Fruit fly (Drosophila melanogaster): ENCODE results near the gene beg.

The beg gene

dm6 chr3L:17009715-17010491 is 25.6 kb upstream of the beg start (continued):
- TF ChIP-seq CG15269 (tag; optimal IDR thresholded peaks at IDR 0.05) (peak; percentile 27), ham (GFP tag; IDR thresholded peaks at IDR 0.05) (no peak), CG8089 (GFP tag; optimal IDR thresholded peaks at IDR 0.05) (no peak), Dip2 (GFP tag; IDR thresholded peaks at IDR 0.05) (no peak), CG6854 (GFP tag; optimal IDR thresholded peaks at IDR 0.05) (peak; percentile 56), CG14860 (GFP tag; IDR thresholded peaks at IDR 0.05; ENCODE audit: partially characterized antibody) (no peak), Lpt (GFP tag; optimal IDR thresholded peaks at IDR 0.05) (no peak), HmgD (GFP tag; optimal IDR thresholded peaks at IDR 0.05) (peak; percentile 72), Myb (GFP tag; optimal IDR thresholded peaks at IDR 0.05) (peak; percentile 2), D19A (tag; optimal IDR thresholded peaks at IDR 0.05) (no peak), Atf6 (GFP tag; IDR thresholded peaks at IDR 0.05) (peak; percentile 7; the same call in 1 of the 2 replicates), odd (GFP tag; optimal IDR thresholded peaks at IDR 0.05) (peak; percentile 7), Chrac-16 (GFP tag; optimal IDR thresholded peaks at IDR 0.05) (no peak), gcm (GFP tag; optimal IDR thresholded peaks at IDR 0.05) (no peak), btn (GFP tag; optimal IDR thresholded peaks at IDR 0.05) (no peak), CG1792 (GFP tag; optimal IDR thresholded peaks at IDR 0.05) (peak; percentile 14), CG3726 (GFP tag; IDR thresholded peaks at IDR 0.05) (no peak), CG2116 (GFP tag; optimal IDR thresholded peaks at IDR 0.05) (no peak), CG10267 (tag; optimal IDR thresholded peaks at IDR 0.05) (no peak), CG4617 (GFP tag; optimal IDR thresholded peaks at IDR 0.05; ENCODE audit: borderline replicate concordance) (no peak), Scr (GFP tag; IDR thresholded peaks at IDR 0.05; ENCODE audit: partially characterized antibody) (peak; percentile 47; the same call in 1 of the 2 replicates), CG4820 (GFP tag; optimal IDR thresholded peaks at IDR 0.05) (peak; percentile 12), az2 (GFP tag; optimal IDR thresholded peaks at IDR 0.05) (no peak), tup (GFP tag; optimal IDR thresholded peaks at IDR 0.05) (no peak), oc (tag; optimal IDR thresholded peaks at IDR 0.05) (peak; percentile 51), ash1 (GFP tag; optimal IDR thresholded peaks at IDR 0.05) (peak; percentile 60), D19B (GFP tag; optimal IDR thresholded peaks at IDR 0.05) (peak; percentile 46), ro (GFP tag; IDR thresholded peaks at IDR 0.05) (no peak), tna (GFP tag; IDR thresholded peaks at IDR 0.05; ENCODE audit: partially characterized antibody) (peak; percentile 19; the same call in 1 of the 2 replicates), dysf (GFP tag; IDR thresholded peaks at IDR 0.05) (peak; percentile 30; the same call in 1 of the 3 replicates), E2f1 (GFP tag; IDR thresholded peaks at IDR 0.05) (peak; percentile 69), CG13287 (GFP tag; IDR thresholded peaks at IDR 0.05; ENCODE audit: partially characterized antibody) (peak; percentile 64), NC2β (GFP tag; optimal IDR thresholded peaks at IDR 0.05) (no peak), CG4854 (GFP tag; optimal IDR thresholded peaks at IDR 0.05) (no peak), zen2 (GFP tag; IDR thresholded peaks at IDR 0.05; ENCODE audit: partially characterized antibody) (0 out of 3 replicates have a peak, but pooled peaks have one; percentile 28), CG5180 (GFP tag; optimal IDR thresholded peaks at IDR 0.05) (peak; percentile 63), zf30C (GFP tag; optimal IDR thresholded peaks at IDR 0.05) (no peak), insv (GFP tag; optimal IDR thresholded peaks at IDR 0.05) (peak in 1 of 2 experiments; percentile 39), bowl (GFP tag; IDR thresholded peaks at IDR 0.05) (no peak), pb (GFP tag; optimal IDR thresholded peaks at IDR 0.05) (peak; percentile 56), Aef1 (GFP tag; IDR thresholded peaks at IDR 0.05) (peak; percentile 13; the same call in 1 of the 3 replicates), Jarid2 (GFP tag; optimal IDR thresholded peaks at IDR 0.05) (peak; percentile 25), CG30020 (tag; optimal IDR thresholded peaks at IDR 0.05) (no peak), dimm (GFP tag; IDR thresholded peaks at IDR 0.05) (no peak), pnt (GFP tag; optimal IDR thresholded peaks at IDR 0.05) (no peak), Neu2 (GFP tag; optimal IDR thresholded peaks at IDR 0.05; ENCODE audit: borderline replicate concordance) (no peak), Six4 (GFP tag; optimal IDR thresholded peaks at IDR 0.05) (no peak), CG4424 (GFP tag; optimal IDR thresholded peaks at IDR 0.05) (peak; percentile 34), H15 (GFP tag; IDR thresholded peaks at IDR 0.05) (no peak)

Measured in whole organism, embryonic.